Fruit fly (Drosophila melanogaster) whole organism, embryonic: ENCODE data around the gene CG43402.

Experiments
- B-H2 ChIP-seq: fragments of 200-800 bp; sonication (Bioruptor generic); optimal IDR thresholded peaks from 2 replicates; lab custom pipeline; 2018; ENCODE audit warnings: missing biosample characterization, mild to moderate bottlenecking, missing genetic modification characterization
- Bteb2 ChIP-seq: fragments of 200-800 bp; sonication (Bioruptor generic); optimal IDR thresholded peaks from 2 replicates; lab custom pipeline; 2016; ENCODE audit warnings: missing biosample characterization, missing genetic modification characterization
- CG10209 ChIP-seq: fragments of 200-800 bp; sonication (Bioruptor generic); optimal IDR thresholded peaks from 3 replicates; lab custom pipeline; 2017; ENCODE audit warnings: missing biosample characterization, mild to moderate bottlenecking, missing genetic modification characterization, missing genetic modification reagents
- CG10267 ChIP-seq: fragments of 200-800 bp; sonication (Bioruptor generic); optimal IDR thresholded peaks from 2 replicates; lab custom pipeline; 2018; ENCODE audit warnings: missing biosample characterization, mild to moderate bottlenecking, missing genetic modification characterization, moderate library complexity
- CG10565 ChIP-seq: fragments of 200-800 bp; sonication (Bioruptor generic); optimal IDR thresholded peaks from 3 replicates; lab custom pipeline; 2016; ENCODE audit warnings: missing biosample characterization, mild to moderate bottlenecking, missing genetic modification characterization
- CG15073 ChIP-seq: fragments of 200-800 bp; sonication (Bioruptor generic); optimal IDR thresholded peaks from 2 replicates; lab custom pipeline; 2016; ENCODE audit warnings: missing biosample characterization, missing genetic modification characterization
- CG15601 ChIP-seq: fragments of 200-800 bp; sonication (Bioruptor generic); optimal IDR thresholded peaks from 3 replicates; lab custom pipeline; 2019; ENCODE audit warnings: missing biosample characterization, mild to moderate bottlenecking, missing genetic modification characterization, moderate library complexity
- CG17359 ChIP-seq: fragments of 200-800 bp; sonication (Bioruptor generic); optimal IDR thresholded peaks from 3 replicates; lab custom pipeline; 2018; ENCODE audit warnings: missing biosample characterization, mild to moderate bottlenecking, missing genetic modification characterization, moderate library complexity
- CG17612 ChIP-seq: fragments of 200-800 bp; sonication (Bioruptor generic); IDR thresholded peaks from 2 replicates; pipeline ENCODE4 v1.3.6; 2022; ENCODE audit warnings: missing biosample characterization, missing genetic modification characterization
- CG18011 ChIP-seq: fragments of 200-800 bp; sonication (Bioruptor generic); optimal IDR thresholded peaks from 2 replicates; lab custom pipeline; 2017; ENCODE audit warnings: missing biosample characterization, missing genetic modification characterization, mild to moderate bottlenecking, moderate library complexity, missing genotype
- CG18619 ChIP-seq: fragments of 200-800 bp; sonication (Bioruptor generic); optimal IDR thresholded peaks from 3 replicates; lab custom pipeline; 2017; ENCODE audit warnings: missing biosample characterization, mild to moderate bottlenecking, missing genetic modification characterization
- CG18764 ChIP-seq: fragments of 200-800 bp; sonication (Bioruptor generic); optimal IDR thresholded peaks from 3 replicates; lab custom pipeline; 2016; ENCODE audit warnings: missing biosample characterization, missing genetic modification characterization
- CG2120 ChIP-seq: fragments of 200-800 bp; sonication (Bioruptor generic); optimal IDR thresholded peaks from 3 replicates; lab custom pipeline; 2016; ENCODE audit warnings: missing biosample characterization, missing genetic modification characterization
- CG2202 ChIP-seq: fragments of 200-800 bp; sonication (Bioruptor generic); optimal IDR thresholded peaks from 2 replicates; lab custom pipeline; 2018; ENCODE audit warnings: missing biosample characterization, mild to moderate bottlenecking, missing genetic modification characterization
- CG3065 ChIP-seq: fragments of 200-800 bp; sonication (Bioruptor generic); optimal IDR thresholded peaks from 2 replicates; lab custom pipeline; 2016; ENCODE audit warnings: missing biosample characterization, missing genetic modification characterization
- CG3995 ChIP-seq: fragments of 200-800 bp; sonication (Bioruptor generic); optimal IDR thresholded peaks from 3 replicates; lab custom pipeline; 2016; ENCODE audit warnings: missing biosample characterization, missing genetic modification characterization
- CG43689 ChIP-seq: fragments of 200-800 bp; sonication (Bioruptor generic); IDR thresholded peaks from 2 replicates; pipeline ENCODE4 v1.3.6; 2022; ENCODE audit warnings: missing biosample characterization, missing genetic modification characterization
- CG4707 ChIP-seq: fragments of 200-800 bp; sonication (Bioruptor generic); optimal IDR thresholded peaks from 2 replicates; lab custom pipeline; 2018; ENCODE audit warnings: missing biosample characterization, mild to moderate bottlenecking, missing genetic modification characterization, moderate library complexity
- CG5180 ChIP-seq: fragments of 200-800 bp; sonication (Bioruptor generic); optimal IDR thresholded peaks from 3 replicates; lab custom pipeline; 2017; ENCODE audit warnings: missing biosample characterization, missing genetic modification characterization, mild to moderate bottlenecking, moderate library complexity, missing genetic modification reagents
- CG7928 ChIP-seq: fragments of 200-800 bp; sonication (Bioruptor generic); optimal IDR thresholded peaks from 2 replicates; lab custom pipeline; 2017; ENCODE audit warnings: missing biosample characterization, mild to moderate bottlenecking, missing genetic modification characterization
- CG8281 ChIP-seq: fragments of 200-800 bp; sonication (Bioruptor generic); optimal IDR thresholded peaks from 2 replicates; lab custom pipeline; 2018; ENCODE audit warnings: missing biosample characterization, mild to moderate bottlenecking, missing genetic modification characterization, moderate library complexity
- CkIIα-i1 ChIP-seq: fragments of 200-800 bp; sonication (Bioruptor generic); IDR thresholded peaks from 2 replicates; pipeline ENCODE4 v1.3.6; 2022; ENCODE audit warnings: missing biosample characterization, missing genetic modification characterization
- Dad ChIP-seq: fragments of 200-800 bp; sonication (Bioruptor generic); optimal IDR thresholded peaks from 3 replicates; lab custom pipeline; 2016; ENCODE audit warnings: missing biosample characterization, missing genetic modification characterization
- Deaf1 ChIP-seq: fragments of 200-800 bp; optimal IDR thresholded peaks from 3 replicates; lab custom pipeline; 2019; ENCODE audit warnings: missing biosample characterization, mild to moderate bottlenecking, missing genetic modification characterization, moderate library complexity
- Dll ChIP-seq: fragments of 200-800 bp; sonication (Bioruptor generic); IDR thresholded peaks from 4 replicates; pipeline ENCODE4 v1.3.6; 2022; ENCODE audit warnings: missing biosample characterization, missing genetic modification characterization; ENCODE audit not compliant: partially characterized antibody
- Eip74EF ChIP-seq, 2 experiments: fragments of 200-800 bp in 1 of 2; fragments of >200 bp in 1 of 2; sonication (Bioruptor generic) in 1 of 2; optimal IDR thresholded peaks; 2 replicates each; lab custom pipeline; 2017 to 2019; ENCODE audit warnings: missing biosample characterization in 2 of 2, missing genetic modification characterization in 2 of 2, mild to moderate bottlenecking in 1 of 2, moderate library complexity in 1 of 2
- Kr ChIP-seq: fragments of 200-800 bp; sonication (Bioruptor generic); optimal IDR thresholded peaks from 2 replicates; lab custom pipeline; 2017; ENCODE audit warnings: missing biosample characterization, mild to moderate bottlenecking, missing genetic modification characterization
- Lhr ChIP-seq: fragments of 200-800 bp; sonication (Bioruptor generic); optimal IDR thresholded peaks from 3 replicates; lab custom pipeline; 2017; ENCODE audit warnings: mild to moderate bottlenecking, missing biosample characterization, missing genetic modification reagents, missing genetic modification characterization
- NC2β ChIP-seq: fragments of 200-800 bp; sonication (Bioruptor generic); optimal IDR thresholded peaks from 2 replicates; lab custom pipeline; 2016; ENCODE audit warnings: missing biosample characterization, missing genetic modification characterization
- aop ChIP-seq: fragments of 200-800 bp; sonication (Bioruptor generic); IDR thresholded peaks from 2 replicates; pipeline ENCODE4 v1.3.6; 2022; ENCODE audit warnings: missing biosample characterization, missing genetic modification characterization
- chinmo ChIP-seq: fragments of 200-800 bp; sonication (Bioruptor generic); IDR thresholded peaks from 4 replicates; pipeline ENCODE4 v1.3.6; 2022; ENCODE audit warnings: missing biosample characterization, missing genetic modification characterization; ENCODE audit not compliant: partially characterized antibody
- chm ChIP-seq: fragments of 200-800 bp; sonication (Bioruptor generic); IDR thresholded peaks from 2 replicates; pipeline ENCODE4 v1.3.6; 2022; ENCODE audit warnings: missing biosample characterization, missing genetic modification characterization
- crp ChIP-seq, 2 experiments: fragments of 200-800 bp; sonication (Bioruptor generic); optimal IDR thresholded peaks; 2 replicates in 1 of 2; 3 replicates in 1 of 2; lab custom pipeline; 2017; ENCODE audit warnings: missing biosample characterization in 2 of 2, missing genetic modification characterization in 2 of 2, mild to moderate bottlenecking in 1 of 2, moderate library complexity in 1 of 2
- disco-r ChIP-seq: fragments of 200-800 bp; sonication (Bioruptor generic); optimal IDR thresholded peaks from 2 replicates; lab custom pipeline; 2016; ENCODE audit warnings: missing biosample characterization, missing genetic modification characterization
- dysf ChIP-seq: fragments of 200-800 bp; sonication (Bioruptor generic); IDR thresholded peaks from 3 replicates; pipeline ENCODE4 v1.3.6; 2022; ENCODE audit warnings: missing biosample characterization, missing genetic modification characterization
- en ChIP-seq: fragments of 200-800 bp; sonication (Bioruptor generic); optimal IDR thresholded peaks from 2 replicates; lab custom pipeline; 2016; ENCODE audit warnings: missing biosample characterization, missing genetic modification characterization
- esg ChIP-seq: fragments of 200-800 bp; sonication (Bioruptor generic); conservative IDR thresholded peaks from 2 replicates; pipeline ENCODE4 v1.3.6; 2022; ENCODE audit warnings: missing biosample characterization, missing genetic modification characterization
- fu2 ChIP-seq: fragments of 200-800 bp; sonication (Bioruptor generic); optimal IDR thresholded peaks from 2 replicates; lab custom pipeline; 2016; ENCODE audit warnings: missing biosample characterization, missing genetic modification characterization
- gsb-n ChIP-seq: fragments of 200-800 bp; sonication (Bioruptor generic); optimal IDR thresholded peaks from 3 replicates; lab custom pipeline; 2018; ENCODE audit warnings: missing biosample characterization, mild to moderate bottlenecking, missing genetic modification characterization
- jing ChIP-seq: fragments of 200-800 bp; sonication (Bioruptor generic); optimal IDR thresholded peaks from 2 replicates; lab custom pipeline; 2018; ENCODE audit warnings: missing biosample characterization, mild to moderate bottlenecking, missing genetic modification characterization
- maf-S ChIP-seq: fragments of 200-800 bp; sonication (Bioruptor generic); optimal IDR thresholded peaks from 2 replicates; lab custom pipeline; 2016; ENCODE audit warnings: missing biosample characterization, missing genetic modification characterization
- org-1 ChIP-seq: fragments of 200-800 bp; sonication (Bioruptor generic); optimal IDR thresholded peaks from 2 replicates; lab custom pipeline; 2017; ENCODE audit warnings: missing biosample characterization, missing genetic modification characterization
- ranshi ChIP-seq: fragments of 200-800 bp; sonication (Bioruptor generic); IDR thresholded peaks from 2 replicates; pipeline ENCODE4 v1.3.6; 2022; ENCODE audit warnings: missing biosample characterization, missing genetic modification characterization
- sd ChIP-seq: fragments of 200-800 bp; sonication (Bioruptor generic); optimal IDR thresholded peaks from 3 replicates; lab custom pipeline; 2018; ENCODE audit warnings: missing biosample characterization, mild to moderate bottlenecking, missing genetic modification characterization, moderate library complexity
- seq ChIP-seq: fragments of 200-800 bp; sonication (Bioruptor generic); IDR thresholded peaks from 2 replicates; pipeline ENCODE4 v1.3.6; 2022; ENCODE audit warnings: missing biosample characterization, missing genetic modification characterization
- sima ChIP-seq: fragments of 200-800 bp; sonication (Bioruptor generic); optimal IDR thresholded peaks from 2 replicates; lab custom pipeline; 2016; ENCODE audit warnings: missing biosample characterization, missing genetic modification characterization
- slp2 ChIP-seq: fragments of 200-800 bp; sonication (Bioruptor generic); optimal IDR thresholded peaks from 2 replicates; lab custom pipeline; 2016; ENCODE audit warnings: missing biosample characterization, missing genetic modification characterization
- sob ChIP-seq: fragments of 200-800 bp; sonication (Bioruptor generic); IDR thresholded peaks from 2 replicates; pipeline ENCODE4 v1.3.6; 2022; ENCODE audit warnings: missing biosample characterization, missing genetic modification characterization
- zen2 ChIP-seq: fragments of 200-800 bp; sonication (Bioruptor generic); IDR thresholded peaks from 3 replicates; pipeline ENCODE4 v1.3.6; 2022; ENCODE audit warnings: missing biosample characterization, missing genetic modification characterization; ENCODE audit not compliant: partially characterized antibody
- zfh2 ChIP-seq: fragments of 200-800 bp; sonication (Bioruptor generic); optimal IDR thresholded peaks from 2 replicates; lab custom pipeline; 2016; ENCODE audit warnings: missing biosample characterization, missing genetic modification characterization

Gene CG43402

dm6 chr2L:1426821-1427265 lies 15.6 kb upstream of the CG43402 start (continued):
- TF ChIP-seq CG18011 (GFP tag; lab: Kevin White, UChicago) = no peak
- no peak for TF ChIP-seq maf-S (GFP tag; lab: Kevin White, UChicago)
- peak; percentile 33 for TF ChIP-seq CG2120 (GFP tag; lab: Kevin White, UChicago)
- TF ChIP-seq Kr (GFP tag; lab: Kevin White, UChicago) = peak; percentile 64
- TF ChIP-seq jing = peak; percentile 62
- TF ChIP-seq org-1 (GFP tag; lab: Kevin White, UChicago) = peak; percentile 52
- no peak for TF ChIP-seq Dll (GFP tag; lab: Robert Waterston, UW)
- TF ChIP-seq zfh2 (GFP tag; lab: Kevin White, UChicago) = no peak
- no peak for TF ChIP-seq crp (GFP tag; optimal IDR thresholded peaks at IDR 0.05; lab: Kevin White, UChicago)
- TF ChIP-seq CG15601 = peak; percentile 56
- no peak for TF ChIP-seq CG7928 (GFP tag; lab: Kevin White, UChicago)
- TF ChIP-seq esg = peak; percentile 50
- TF ChIP-seq Eip74EF (GFP tag; optimal IDR thresholded peaks at IDR 0.05; lab: Kevin White, UChicago) = peak in 1 of 2 experiments; percentile 23
- peak; percentile 54 for TF ChIP-seq CG18619 (GFP tag; lab: Kevin White, UChicago)
- TF ChIP-seq CG2202 (tag; lab: Kevin White, UChicago) = peak; percentile 72
- TF ChIP-seq Lhr (GFP tag; lab: Kevin White, UChicago) = peak; percentile 54
- TF ChIP-seq CG10565 = no peak
- no peak for TF ChIP-seq aop (GFP tag; lab: Robert Waterston, UW)
- TF ChIP-seq CG3065 (GFP tag; lab: Kevin White, UChicago) = no peak
- peak; percentile 86 for TF ChIP-seq chm (GFP tag; lab: Robert Waterston, UW)
- TF ChIP-seq CG17612 (GFP tag; lab: Robert Waterston, UW) = no peak
- TF ChIP-seq B-H2 = no peak
- TF ChIP-seq chinmo = no peak
- TF ChIP-seq seq = peak; percentile 55
- no peak for TF ChIP-seq CkIIα-i1 (GFP tag; lab: Robert Waterston, UW)
- no peak for TF ChIP-seq fu2 (GFP tag; lab: Kevin White, UChicago)
- no peak for TF ChIP-seq CG5180 (GFP tag; lab: Kevin White, UChicago)
- peak; percentile 69 for TF ChIP-seq dysf (GFP tag; lab: Robert Waterston, UW)
- TF ChIP-seq disco-r (GFP tag; lab: Kevin White, UChicago) = no peak
- peak; percentile 77 for TF ChIP-seq CG10267 (tag; lab: Kevin White, UChicago)
- TF ChIP-seq CG4707 = no peak
- peak; percentile 6; the same call in 1 of the 2 replicates for TF ChIP-seq CG43689 (GFP tag; lab: Robert Waterston, UW)
- TF ChIP-seq ranshi (GFP tag; lab: Robert Waterston, UW) = peak; percentile 76; the same call in 1 of the 2 replicates
- TF ChIP-seq CG15073 (GFP tag; lab: Kevin White, UChicago) = no peak
- no peak for TF ChIP-seq zen2 (GFP tag; lab: Robert Waterston, UW)
- TF ChIP-seq CG3995 (GFP tag; lab: Kevin White, UChicago) = no peak
- peak; percentile 48 for TF ChIP-seq CG18764
- peak; percentile 40 for TF ChIP-seq Deaf1 (tag; lab: Kevin White, UChicago)
- TF ChIP-seq en (GFP tag; lab: Kevin White, UChicago) = no peak
- peak; percentile 74 for TF ChIP-seq CG10209 (GFP tag; lab: Kevin White, UChicago)
- no peak for TF ChIP-seq CG8281 (tag; lab: Kevin White, UChicago)
- peak; percentile 39 for TF ChIP-seq slp2
- peak; percentile 47 for TF ChIP-seq NC2β
- peak; percentile 70 for TF ChIP-seq sob (GFP tag; lab: Robert Waterston, UW)
- TF ChIP-seq Bteb2 = no peak
- TF ChIP-seq Dad (GFP tag; lab: Kevin White, UChicago) = peak; percentile 34
- TF ChIP-seq sd (tag; lab: Kevin White, UChicago) = no peak
- peak; percentile 65 for TF ChIP-seq CG17359 (tag; lab: Kevin White, UChicago)
- TF ChIP-seq sima (GFP tag; lab: Kevin White, UChicago) = no peak
- TF ChIP-seq gsb-n (tag; lab: Kevin White, UChicago) = peak; percentile 82
